Worm (Caenorhabditis elegans) whole organism, late embryonic: Measurements from ENCODE around the gene atf-4.

Experiments used
- T23F11.4 ChIP-seq: fragments of 200-800 bp; sonication (Bioruptor generic); optimal IDR thresholded peaks from 2 replicates; lab custom pipeline; 2018; ENCODE audit warnings: mild to moderate bottlenecking, missing genetic modification characterization, missing compliant biosample characterization
- ama-1 ChIP-seq: fragments of 150-350 bp; optimal IDR thresholded peaks from 2 replicates; lab custom pipeline; 2014
- ceh-34 ChIP-seq: sonication (generic microtip); optimal IDR thresholded peaks from 2 replicates; lab custom pipeline; 2016; ENCODE audit warnings: mild to moderate bottlenecking, missing genetic modification characterization, missing compliant biosample characterization
- eyg-1 ChIP-seq: sonication (generic microtip); optimal IDR thresholded peaks from 2 replicates; lab custom pipeline; 2016; ENCODE audit warnings: missing genotype, missing genetic modification characterization, missing compliant biosample characterization
- fkh-10 ChIP-seq: fragments of 150-350 bp; optimal IDR thresholded peaks from 2 replicates; lab custom pipeline; 2014; ENCODE audit warnings: missing biosample characterization, missing genetic modification reagents, missing genetic modification characterization
- hlh-13 ChIP-seq: fragments of 200-800 bp; sonication (Bioruptor generic); optimal IDR thresholded peaks from 2 replicates; lab custom pipeline; 2018; ENCODE audit warnings: mild to moderate bottlenecking, missing genetic modification characterization, missing compliant biosample characterization
- lin-11 ChIP-seq: fragments of 200-800 bp; sonication (Bioruptor generic); optimal IDR thresholded peaks from 2 replicates; lab custom pipeline; 2018; ENCODE audit warnings: mild to moderate bottlenecking, missing genetic modification characterization, missing compliant biosample characterization
- nhr-232 ChIP-seq: sonication (generic microtip); optimal IDR thresholded peaks from 2 replicates; lab custom pipeline; 2016; ENCODE audit warnings: missing genetic modification characterization, missing compliant biosample characterization
- pax-1 ChIP-seq: fragments of 150-350 bp; optimal IDR thresholded peaks from 2 replicates; lab custom pipeline; 2014; ENCODE audit warnings: missing biosample characterization, missing genetic modification characterization
- pha-2 ChIP-seq: sonication (generic microtip); optimal IDR thresholded peaks from 2 replicates; lab custom pipeline; 2017; ENCODE audit warnings: mild to moderate bottlenecking, missing genetic modification characterization, missing compliant biosample characterization
- pqm-1 ChIP-seq: sonication (generic microtip); optimal IDR thresholded peaks from 2 replicates; lab custom pipeline; 2016; ENCODE audit warnings: missing genetic modification characterization, missing compliant biosample characterization
- zip-5 ChIP-seq: sonication (generic microtip); optimal IDR thresholded peaks from 2 replicates; lab custom pipeline; 2016; ENCODE audit warnings: missing genetic modification characterization, missing compliant biosample characterization

ce11 chrX:14808796-14809195, 1.8 kb downstream of the atf-4 start:
- no peak for TF ChIP-seq lin-11 (tag; lab: Kevin White, UChicago)
- TF ChIP-seq ceh-34 (tag; lab: Kevin White, UChicago), result no peak
- TF ChIP-seq nhr-232 (tag; lab: Kevin White, UChicago), result no peak
- no peak for TF ChIP-seq pqm-1 (tag; lab: Kevin White, UChicago)
- no peak for TF ChIP-seq fkh-10 (GFP tag; lab: Kevin White, UChicago)
- TF ChIP-seq ama-1, result no peak
- TF ChIP-seq pax-1 (tag; lab: Kevin White, UChicago), result no peak
- TF ChIP-seq eyg-1 (tag; lab: Kevin White, UChicago), result no peak
- no peak for TF ChIP-seq hlh-13 (GFP tag; lab: Kevin White, UChicago)
- no peak for TF ChIP-seq T23F11.4
- no peak for TF ChIP-seq pha-2
- TF ChIP-seq zip-5 (tag; lab: Kevin White, UChicago), result no peak
